Worm (Caenorhabditis elegans) whole organism, mixed stage, embryonic: ENCODE measurements around the gene ugt-63.

ENCODE experiments used
- elt-1 ChIP-seq: sonication (generic microtip); optimal IDR thresholded peaks from 2 replicates; lab custom pipeline; 2017; ENCODE audit warnings: missing genetic modification characterization, mild to moderate bottlenecking, missing compliant biosample characterization, antibody characterized with exemption, moderate library complexity, borderline replicate concordance; ENCODE audit not compliant: insufficient read depth
- elt-3 ChIP-seq: fragments of 150-350 bp; optimal IDR thresholded peaks from 2 replicates; lab custom pipeline; 2014; ENCODE audit warnings: missing biosample characterization, missing genetic modification characterization
- lin-13 ChIP-seq: fragments of 150-350 bp; optimal IDR thresholded peaks from 2 replicates; lab custom pipeline; 2014; ENCODE audit warnings: missing biosample characterization, missing genetic modification characterization
- snpc-4 ChIP-seq: fragments of 150-350 bp; optimal IDR thresholded peaks from 2 replicates; lab custom pipeline; 2014; ENCODE audit warnings: missing biosample characterization, missing genetic modification characterization
- sptf-1 ChIP-seq: sonication (generic microtip); optimal IDR thresholded peaks from 2 replicates; lab custom pipeline; 2017; ENCODE audit warnings: mild to moderate bottlenecking, missing genetic modification characterization, moderate library complexity, missing compliant biosample characterization
- unc-62 ChIP-seq: fragments of 150-350 bp; optimal IDR thresholded peaks from 2 replicates; lab custom pipeline; 2014; ENCODE audit warnings: missing biosample characterization, missing genetic modification reagents, missing genetic modification characterization
- ztf-11 ChIP-seq: fragments of 150-350 bp; optimal IDR thresholded peaks from 2 replicates; lab custom pipeline; 2014; ENCODE audit warnings: missing biosample characterization, missing genetic modification characterization

- TF ChIP-seq elt-1 (tag; lab: Kevin White, UChicago), result no peak
- TF ChIP-seq unc-62, result no peak
- TF ChIP-seq lin-13 (tag; lab: Kevin White, UChicago), result no peak
- no peak for TF ChIP-seq ztf-11 (tag; lab: Kevin White, UChicago)
- no peak for TF ChIP-seq sptf-1 (tag; lab: Kevin White, UChicago)
- TF ChIP-seq elt-3 (tag; lab: Kevin White, UChicago), result no peak
- TF ChIP-seq snpc-4 (tag; lab: Kevin White, UChicago), result no peak
Measured at ce11 chrV:5143785-5144184, 33.2 kb upstream of the ugt-63 start, which contains the start of gene srh-129.
